Worm (Caenorhabditis elegans) whole organism, L4 larva: ENCODE data around the gene Y42G9A.3.

Experiments
- D1046.2 ChIP-seq: fragments of 200-800 bp; sonication (Bioruptor generic); IDR thresholded peaks from 2 replicates; pipeline ENCODE4 v1.3.6; 2022; ENCODE audit warnings: missing genetic modification characterization, missing compliant biosample characterization
- F44E2.7 ChIP-seq: fragments of 200-800 bp; sonication (Bioruptor generic); IDR thresholded peaks from 2 replicates; pipeline ENCODE4 v2.1.2; 2022; ENCODE audit warnings: missing genetic modification characterization, missing compliant biosample characterization
- Y105C5A.15 ChIP-seq: fragments of 200-800 bp; sonication (Bioruptor generic); IDR thresholded peaks from 2 replicates; pipeline ENCODE4 v1.3.6; 2022; ENCODE audit warnings: missing genetic modification characterization, missing compliant biosample characterization
- Y75B8A.6 ChIP-seq: fragments of 200-800 bp; sonication (Bioruptor generic); IDR thresholded peaks from 2 replicates; pipeline ENCODE4 v1.3.6; 2022; ENCODE audit warnings: missing genetic modification reagents, missing genetic modification characterization, missing compliant biosample characterization
- aha-1 ChIP-seq: fragments of 150-350 bp; peaks from one replicate; lab custom pipeline; 2014; ENCODE audit warnings: missing biosample characterization, missing genetic modification characterization
- ceh-20 ChIP-seq: fragments of 200-800 bp; sonication (Bioruptor generic); IDR thresholded peaks from 2 replicates; pipeline ENCODE4 v1.3.6; 2022; ENCODE audit warnings: missing genetic modification reagents, missing genetic modification characterization, missing compliant biosample characterization
- ceh-82 ChIP-seq: sonication (generic microtip); optimal IDR thresholded peaks from 2 replicates; lab custom pipeline; 2017; ENCODE audit warnings: missing biosample characterization, missing genetic modification characterization
- ces-1 ChIP-seq: fragments of 150-350 bp; sonication (generic microtip); optimal IDR thresholded peaks from 4 replicates; lab custom pipeline; 2014; ENCODE audit warnings: missing biosample characterization, missing genetic modification reagents, missing genetic modification characterization
- ctbp-1 ChIP-seq: fragments of 200-800 bp; sonication (Bioruptor generic); IDR thresholded peaks from 2 replicates; pipeline ENCODE4 v1.3.6; 2022; ENCODE audit warnings: missing genetic modification reagents, missing genetic modification characterization, missing compliant biosample characterization
- daf-12 ChIP-seq: fragments of 150-350 bp; optimal IDR thresholded peaks from 2 replicates; lab custom pipeline; 2014; ENCODE audit warnings: missing biosample characterization, missing genetic modification reagents, missing genetic modification characterization
- daf-19 ChIP-seq: fragments of 200-800 bp; sonication (Bioruptor generic); conservative IDR thresholded peaks from 2 replicates; pipeline ENCODE4 v1.3.6; 2022; ENCODE audit warnings: missing genetic modification characterization, missing compliant biosample characterization
- dmd-6 ChIP-seq: fragments of 200-800 bp; sonication (Bioruptor generic); IDR thresholded peaks from 2 replicates; pipeline ENCODE4 v1.3.6; 2022; ENCODE audit warnings: missing genetic modification reagents, missing genetic modification characterization, missing compliant biosample characterization
- egl-43 ChIP-seq: fragments of 200-800 bp; sonication (Bioruptor generic); IDR thresholded peaks from 2 replicates; pipeline ENCODE4 v1.3.6; 2022; ENCODE audit warnings: missing genetic modification reagents, missing genetic modification characterization, missing compliant biosample characterization
- fkh-10 ChIP-seq: fragments of 150-350 bp; optimal IDR thresholded peaks from 2 replicates; lab custom pipeline; 2014; ENCODE audit warnings: missing biosample characterization, missing genetic modification reagents, missing genetic modification characterization
- hif-1 ChIP-seq, 2 experiments: sonication (generic microtip); optimal IDR thresholded peaks; 2 replicates each; lab custom pipeline; 2016 to 2017; ENCODE audit warnings: missing compliant biosample characterization in 2 of 2, missing genetic modification characterization in 2 of 2, missing genetic modification reagents in 2 of 2, missing genotype in 2 of 2, mild to moderate bottlenecking in 1 of 2
- hlh-11 ChIP-seq: fragments of 200-800 bp; sonication (Bioruptor generic); optimal IDR thresholded peaks from 2 replicates; lab custom pipeline; 2018; ENCODE audit warnings: mild to moderate bottlenecking, missing genetic modification characterization, missing compliant biosample characterization
- hlh-30 ChIP-seq: sonication (generic microtip); optimal IDR thresholded peaks from 2 replicates; lab custom pipeline; 2017; ENCODE audit warnings: antibody characterized with exemption, mild to moderate bottlenecking, missing genetic modification characterization, missing compliant biosample characterization; ENCODE audit not compliant: insufficient read depth
- hmg-1.1 ChIP-seq: fragments of 200-800 bp; sonication (Bioruptor generic); IDR thresholded peaks from 2 replicates; pipeline ENCODE4 v1.3.6; 2022; ENCODE audit warnings: missing genetic modification reagents, missing genetic modification characterization, missing compliant biosample characterization
- jun-1 ChIP-seq: fragments of 150-350 bp; optimal IDR thresholded peaks from 2 replicates; lab custom pipeline; 2014; ENCODE audit warnings: missing biosample characterization, missing genetic modification reagents, missing genetic modification characterization
- lin-38 ChIP-seq: fragments of 200-800 bp; sonication (Bioruptor generic); IDR thresholded peaks from 2 replicates; pipeline ENCODE4 v1.3.6; 2022; ENCODE audit warnings: missing genetic modification reagents, missing genetic modification characterization, missing compliant biosample characterization
- lin-39 ChIP-seq: fragments of 150-350 bp; optimal IDR thresholded peaks from 2 replicates; lab custom pipeline; 2014; ENCODE audit warnings: missing biosample characterization, missing genetic modification reagents, missing genetic modification characterization
- lsy-2 ChIP-seq, 2 experiments: fragments of 150-350 bp in 1 of 2; sonication (generic microtip) in 1 of 2; optimal IDR thresholded peaks; 2 replicates each; lab custom pipeline; 2014 to 2017; ENCODE audit warnings: missing biosample characterization in 2 of 2, missing genetic modification characterization in 2 of 2
- madf-5 ChIP-seq, 2 experiments: fragments of 200-800 bp; sonication (Bioruptor generic); IDR thresholded peaks; 2 replicates each; pipeline ENCODE4 v1.3.6; 2022; ENCODE audit warnings: missing compliant biosample characterization in 2 of 2, missing genetic modification characterization in 2 of 2
- mdl-1 ChIP-seq, 2 experiments: fragments of 150-350 bp in 1 of 2; sonication (generic microtip) in 1 of 2; optimal IDR thresholded peaks; 2 replicates each; lab custom pipeline; 2014 to 2017; ENCODE audit warnings: missing biosample characterization in 2 of 2, missing genetic modification characterization in 2 of 2
- mep-1 ChIP-seq: fragments of 150-350 bp; sonication (generic microtip); optimal IDR thresholded peaks from 3 replicates; lab custom pipeline; 2014; ENCODE audit warnings: missing biosample characterization, missing genetic modification characterization
- mes-2 ChIP-seq: sonication (generic microtip); optimal IDR thresholded peaks from 2 replicates; lab custom pipeline; 2016; ENCODE audit warnings: missing genotype, mild to moderate bottlenecking, missing genetic modification characterization, missing compliant biosample characterization; ENCODE audit not compliant: poor library complexity, severe bottlenecking
- mxl-2 ChIP-seq: fragments of 200-800 bp; sonication (Bioruptor generic); conservative IDR thresholded peaks from 2 replicates; pipeline ENCODE4 v1.3.6; 2022; ENCODE audit warnings: missing genetic modification reagents, missing genetic modification characterization, missing compliant biosample characterization
- mxl-3 ChIP-seq: fragments of 200-800 bp; sonication (Bioruptor generic); optimal IDR thresholded peaks from 2 replicates; lab custom pipeline; 2018; ENCODE audit warnings: mild to moderate bottlenecking, missing genetic modification characterization, missing compliant biosample characterization
- nhr-11 ChIP-seq: fragments of 150-350 bp; optimal IDR thresholded peaks from 2 replicates; lab custom pipeline; 2014; ENCODE audit warnings: missing biosample characterization, missing genetic modification characterization
- nhr-76 ChIP-seq: fragments of 150-350 bp; optimal IDR thresholded peaks from 2 replicates; lab custom pipeline; 2014; ENCODE audit warnings: missing biosample characterization, missing genetic modification characterization
- rbr-2 ChIP-seq: sonication (generic microtip); optimal IDR thresholded peaks from 2 replicates; lab custom pipeline; 2016; ENCODE audit warnings: missing genotype, missing genetic modification characterization, missing compliant biosample characterization
- set-16 ChIP-seq: fragments of 200-800 bp; sonication (Bioruptor generic); IDR thresholded peaks from 2 replicates; pipeline ENCODE4 v1.3.6; 2022; ENCODE audit warnings: missing genetic modification reagents, missing genetic modification characterization, missing compliant biosample characterization
- snpc-1.2 ChIP-seq: fragments of 200-800 bp; sonication (Bioruptor generic); IDR thresholded peaks from 2 replicates; pipeline ENCODE4 v1.3.6; 2022; ENCODE audit warnings: missing genetic modification reagents, missing genetic modification characterization, missing compliant biosample characterization
- tag-97 ChIP-seq: fragments of 200-800 bp; sonication (Bioruptor generic); IDR thresholded peaks from 2 replicates; pipeline ENCODE4 v1.3.6; 2022; ENCODE audit warnings: missing genetic modification characterization, missing compliant biosample characterization
- tra-1 ChIP-seq: fragments of 200-800 bp; sonication (Bioruptor generic); IDR thresholded peaks from 2 replicates; pipeline ENCODE4 v1.3.6; 2022; ENCODE audit warnings: missing genetic modification reagents, missing genetic modification characterization, missing compliant biosample characterization
- unc-62 ChIP-seq, 3 experiments: fragments of 150-350 bp in 1 of 3; sonication (generic microtip); optimal IDR thresholded peaks in 2 of 3; peaks in 1 of 3; 1 replicate in 1 of 3; 2 replicates in 2 of 3; lab custom pipeline; 2014 to 2017; ENCODE audit warnings: missing biosample characterization in 3 of 3, missing genetic modification characterization in 3 of 3, missing genetic modification reagents in 3 of 3, missing genotype in 1 of 3
- vab-7 ChIP-seq: fragments of 200-800 bp; sonication (Bioruptor generic); IDR thresholded peaks from 2 replicates; pipeline ENCODE4 v1.3.6; 2022; ENCODE audit warnings: missing genetic modification reagents, missing genetic modification characterization, missing compliant biosample characterization

Y42G9A.3 gene

ce11 chrIII:6137431-6137830 is 8.6 kb upstream of the Y42G9A.3 start (continued):
- TF ChIP-seq madf-5 (GFP tag; IDR thresholded peaks at IDR 0.05; lab: Robert Waterston, UW) (no peak), ceh-20 (GFP tag; lab: Robert Waterston, UW) (0 out of 2 replicates have a peak, but pooled peaks have one; percentile 51), ces-1 (GFP tag; lab: Kevin White, UChicago) (peak; percentile 10)

- 0 out of 2 replicates have a peak, but pooled peaks have one; percentile 11 for TF ChIP-seq lin-38 (GFP tag; lab: Robert Waterston, UW)
- TF ChIP-seq tag-97 (GFP tag; lab: Robert Waterston, UW) = no peak
- TF ChIP-seq mxl-2 (GFP tag; lab: Robert Waterston, UW) = no peak
- TF ChIP-seq daf-12 (tag; lab: Kevin White, UChicago) = no peak
- TF ChIP-seq dmd-6 (GFP tag; lab: Robert Waterston, UW) = no peak
- no peak for TF ChIP-seq ceh-82 (tag; lab: Kevin White, UChicago)
- TF ChIP-seq rbr-2 = peak; percentile 4
- no peak for TF ChIP-seq vab-7 (GFP tag; lab: Robert Waterston, UW)
- TF ChIP-seq egl-43 = peak; percentile 69; the same call in 1 of the 2 replicates
- TF ChIP-seq nhr-11 = peak; percentile 32
- peak; percentile 58 for TF ChIP-seq mxl-3
- no peak for TF ChIP-seq snpc-1.2 (GFP tag; lab: Robert Waterston, UW)
- no peak for TF ChIP-seq lin-39 (tag; lab: Kevin White, UChicago)
- peak; percentile 86 for TF ChIP-seq set-16 (GFP tag; lab: Robert Waterston, UW)
- TF ChIP-seq Y75B8A.6 (GFP tag; lab: Robert Waterston, UW) = no peak
- TF ChIP-seq hlh-11 (tag; lab: Kevin White, UChicago) = peak; percentile 72
- no peak for TF ChIP-seq F44E2.7 (GFP tag; lab: Robert Waterston, UW)
- TF ChIP-seq Y105C5A.15 (GFP tag; lab: Robert Waterston, UW) = no peak
- TF ChIP-seq hif-1 (tag; optimal IDR thresholded peaks at IDR 0.05; lab: Kevin White, UChicago) = peak in 1 of 2 experiments; percentile 29
- TF ChIP-seq ctbp-1 (GFP tag; lab: Robert Waterston, UW) = peak; percentile 69
- TF ChIP-seq nhr-76 = no peak
- no peak for TF ChIP-seq ceh-20 (GFP tag; lab: Robert Waterston, UW)
These were observed 7.6 kb upstream of the Y42G9A.3 start for ce11 chrIII:6138457-6138856.

- no peak for TF ChIP-seq egl-43
- no peak for TF ChIP-seq ctbp-1 (GFP tag; lab: Robert Waterston, UW)
- peak in 1 of 2 experiments; percentile 21 for TF ChIP-seq mdl-1 (tag; optimal IDR thresholded peaks at IDR 0.05; lab: Kevin White, UChicago)
These were observed 6.7 kb upstream of the Y42G9A.3 start for ce11 chrIII:6139328-6139727.

ce11 chrIII:6139932-6140612 is 6.0 kb upstream of the Y42G9A.3 start:
- peak in 1 of 2 experiments; percentile 61 for TF ChIP-seq unc-62 (GFP tag; optimal IDR thresholded peaks at IDR 0.05 in 1 of 2; lab: Kevin White, UChicago)
- TF ChIP-seq unc-62 (tag; optimal IDR thresholded peaks at IDR 0.05; lab: Kevin White, UChicago) = no peak
- peak; percentile 7 for TF ChIP-seq mep-1
- TF ChIP-seq dmd-6 (GFP tag; lab: Robert Waterston, UW) = 0 out of 2 replicates have a peak, but pooled peaks have one; percentile 6
- TF ChIP-seq ces-1 (GFP tag; lab: Kevin White, UChicago) = peak; percentile 8
- TF ChIP-seq rbr-2 = peak; percentile 39
- peak; percentile 66 for TF ChIP-seq aha-1 (tag; lab: Kevin White, UChicago)
- TF ChIP-seq jun-1 (tag; lab: Kevin White, UChicago) = no peak
- TF ChIP-seq daf-19 (GFP tag; lab: Robert Waterston, UW) = no peak
- no peak for TF ChIP-seq D1046.2
- 0 out of 2 replicates have a peak, but pooled peaks have one; percentile 45 for TF ChIP-seq egl-43
- peak in 1 of 2 experiments; percentile 11 for TF ChIP-seq lsy-2 (tag; optimal IDR thresholded peaks at IDR 0.05; lab: Kevin White, UChicago)
- TF ChIP-seq tra-1 (GFP tag; lab: Robert Waterston, UW) = 0 out of 2 replicates have a peak, but pooled peaks have one; percentile 13
- TF ChIP-seq hmg-1.1 = peak; percentile 60; the same call in 1 of the 2 replicates
- TF ChIP-seq mdl-1 (tag; optimal IDR thresholded peaks at IDR 0.05; lab: Kevin White, UChicago) = no peak
- peak; percentile 28 for TF ChIP-seq mes-2
- peak; percentile 46 for TF ChIP-seq hlh-30
- peak; percentile 8 for TF ChIP-seq hlh-11 (tag; lab: Kevin White, UChicago)
- peak; percentile 16 for TF ChIP-seq fkh-10
